Fruit fly (Drosophila melanogaster): ENCODE data around the gene Nna1.
A peak's percentile ranks its signal among the peaks of the same experiment; 100 is the strongest.

The Nna1 gene

DNA sequence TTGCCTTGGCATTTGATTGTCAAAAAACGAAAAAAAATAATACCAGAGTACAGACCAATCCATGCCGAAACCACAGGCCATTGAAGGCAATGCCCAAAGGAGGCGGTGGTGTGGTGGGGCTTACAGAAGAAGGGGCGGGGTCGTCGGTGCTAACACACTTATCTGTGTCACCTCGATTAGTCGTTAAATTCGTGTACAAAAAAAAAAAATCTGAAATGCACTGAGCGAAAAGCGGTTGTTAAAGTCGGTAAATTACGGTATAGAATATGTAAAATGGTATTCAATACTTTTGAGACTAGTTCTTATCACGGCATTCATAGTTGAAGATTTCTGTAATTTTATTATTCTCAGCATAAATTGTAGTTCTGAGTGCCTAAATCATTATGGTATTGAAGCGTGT lies 48.1 kb upstream of the Nna1 start (continued):
- TF ChIP-seq CG43689 (GFP tag; IDR thresholded peaks at IDR 0.05) = 0 out of 2 replicates have a peak, but pooled peaks have one; percentile 13
- no peak for TF ChIP-seq CG6654 (GFP tag; optimal IDR thresholded peaks at IDR 0.05)
- peak; percentile 14 for TF ChIP-seq grau (tag; optimal IDR thresholded peaks at IDR 0.05)
- no peak for TF ChIP-seq HmgD (GFP tag; optimal IDR thresholded peaks at IDR 0.05)
- TF ChIP-seq CG18599 (GFP tag; optimal IDR thresholded peaks at IDR 0.05) = peak; percentile 60
- no peak for TF ChIP-seq z (GFP tag; IDR thresholded peaks at IDR 0.05)
- no peak for TF ChIP-seq pros (GFP tag; optimal IDR thresholded peaks at IDR 0.05)
- peak; percentile 45 for TF ChIP-seq bcd (GFP tag; optimal IDR thresholded peaks at IDR 0.05)
- 0 out of 2 replicates have a peak, but pooled peaks have one; percentile 24 for TF ChIP-seq CG5953 (GFP tag; IDR thresholded peaks at IDR 0.05)
- TF ChIP-seq Dbx (GFP tag; IDR thresholded peaks at IDR 0.05) = peak; percentile 40; the same call in 1 of the 3 replicates
- TF ChIP-seq ATbp (GFP tag; optimal IDR thresholded peaks at IDR 0.05) = peak; percentile 25
- no peak for TF ChIP-seq CG4360 (GFP tag; IDR thresholded peaks at IDR 0.05)
- TF ChIP-seq her (GFP tag; optimal IDR thresholded peaks at IDR 0.05) = peak; percentile 19
- 0 out of 3 replicates have a peak, but pooled peaks have one; percentile 23 for TF ChIP-seq gce (GFP tag; IDR thresholded peaks at IDR 0.05)
- TF ChIP-seq CG1603 (tag; optimal IDR thresholded peaks at IDR 0.05) = peak; percentile 68
- TF ChIP-seq CG17359 (tag; optimal IDR thresholded peaks at IDR 0.05) = peak; percentile 76
- TF ChIP-seq CG15011 (GFP tag; optimal IDR thresholded peaks at IDR 0.05) = peak; percentile 30
- peak; percentile 12 for TF ChIP-seq CG13296 (GFP tag; optimal IDR thresholded peaks at IDR 0.05)
- no peak for TF ChIP-seq CG12299 (tag; optimal IDR thresholded peaks at IDR 0.05)
- no peak for TF ChIP-seq mam (GFP tag; optimal IDR thresholded peaks at IDR 0.05)
- peak; percentile 22 for TF ChIP-seq CG10147 (GFP tag; optimal IDR thresholded peaks at IDR 0.05)
- TF ChIP-seq BtbVII (GFP tag; optimal IDR thresholded peaks at IDR 0.05) = no peak
- no peak for TF ChIP-seq fd102C (GFP tag; optimal IDR thresholded peaks at IDR 0.05)
- TF ChIP-seq CG17612 (GFP tag; IDR thresholded peaks at IDR 0.05) = no peak
- peak; percentile 46 for TF ChIP-seq pnt (GFP tag; optimal IDR thresholded peaks at IDR 0.05)
- TF ChIP-seq Trl (optimal IDR thresholded peaks at IDR 0.05) = no peak
- peak; percentile 50 for TF ChIP-seq Trl (GFP tag; optimal IDR thresholded peaks at IDR 0.05)
- no peak for TF ChIP-seq ac (GFP tag; optimal IDR thresholded peaks at IDR 0.05)
- TF ChIP-seq Taf1 (GFP tag; IDR thresholded peaks at IDR 0.05) = 0 out of 2 replicates have a peak, but pooled peaks have one; percentile 9
- no peak for TF ChIP-seq CG30431 (GFP tag; optimal IDR thresholded peaks at IDR 0.05)
- TF ChIP-seq HLH3B (GFP tag; IDR thresholded peaks at IDR 0.05) = peak; percentile 54
- TF ChIP-seq Mrtf (GFP tag; IDR thresholded peaks at IDR 0.05) = no peak
- peak; percentile 67; the same call in 1 of the 3 replicates for TF ChIP-seq so (GFP tag; IDR thresholded peaks at IDR 0.05)
- TF ChIP-seq ara (GFP tag; IDR thresholded peaks at IDR 0.05) = peak; percentile 77
- TF ChIP-seq Mes4 (GFP tag; optimal IDR thresholded peaks at IDR 0.05) = no peak
- no peak for TF ChIP-seq CG12236 (GFP tag; optimal IDR thresholded peaks at IDR 0.05)
- TF ChIP-seq Hr3 (GFP tag; optimal IDR thresholded peaks at IDR 0.05) = peak; percentile 35
- no peak for TF ChIP-seq Nf-YC (tag; optimal IDR thresholded peaks at IDR 0.05)
- no peak for TF ChIP-seq D19B (GFP tag; optimal IDR thresholded peaks at IDR 0.05)
- TF ChIP-seq CG11398 (GFP tag; optimal IDR thresholded peaks at IDR 0.05) = no peak
- 0 out of 4 replicates have a peak, but pooled peaks have one; percentile 59 for TF ChIP-seq chinmo (GFP tag; IDR thresholded peaks at IDR 0.05; ENCODE audit: partially characterized antibody)
- peak; percentile 36 for TF ChIP-seq Fer1 (GFP tag; optimal IDR thresholded peaks at IDR 0.05)
- peak; percentile 55 for TF ChIP-seq CG2678 (tag; optimal IDR thresholded peaks at IDR 0.05)
- TF ChIP-seq CG1602 (GFP tag; optimal IDR thresholded peaks at IDR 0.05) = peak; percentile 38
- TF ChIP-seq lbe (GFP tag; optimal IDR thresholded peaks at IDR 0.05) = no peak
- TF ChIP-seq peb (GFP tag; IDR thresholded peaks at IDR 0.05) = peak; percentile 46; the same call in 1 of the 2 replicates
- TF ChIP-seq CG9876 (GFP tag; optimal IDR thresholded peaks at IDR 0.05) = no peak
- peak; percentile 41 for TF ChIP-seq Ravus (GFP tag; IDR thresholded peaks at IDR 0.05)
- TF ChIP-seq zen2 (GFP tag; IDR thresholded peaks at IDR 0.05; ENCODE audit: partially characterized antibody) = no peak
- TF ChIP-seq CG8290 (GFP tag; optimal IDR thresholded peaks at IDR 0.05) = no peak
- TF ChIP-seq CG8290 (tag; optimal IDR thresholded peaks at IDR 0.05) = peak in 1 of 2 experiments; percentile 37
- TF ChIP-seq wor (GFP tag; IDR thresholded peaks at IDR 0.05) = no peak
